Fruit fly (Drosophila melanogaster): ENCODE measurements around the gene ect.
A peak's percentile ranks its signal among the peaks of the same experiment; 100 is the strongest.

DNA sequence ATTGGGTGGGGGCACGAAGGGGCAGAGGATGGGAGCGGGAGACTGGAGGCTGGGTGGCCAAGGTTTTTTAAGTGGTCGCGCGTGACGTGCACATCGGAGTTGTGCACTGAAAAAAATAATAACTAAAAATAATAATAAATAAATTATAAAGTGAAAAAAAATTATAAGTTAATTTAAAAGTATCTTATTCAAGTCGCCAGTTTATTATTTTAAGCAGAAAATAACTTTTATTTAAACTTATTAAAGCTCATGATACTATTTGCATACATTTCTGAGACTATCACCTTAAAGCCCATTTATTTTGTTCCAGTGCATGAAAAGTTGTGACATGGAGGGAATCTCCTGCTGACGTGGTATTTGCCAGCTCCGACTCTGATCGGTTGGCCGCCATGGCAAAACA lies 40.6 kb upstream of the ect start:
- TF ChIP-seq fru (optimal IDR thresholded peaks at IDR 0.05): no peak
- no peak for TF ChIP-seq vfl (GFP tag; optimal IDR thresholded peaks at IDR 0.05)
- TF ChIP-seq Dll (GFP tag; IDR thresholded peaks at IDR 0.05; ENCODE audit: partially characterized antibody): no peak
- no peak for TF ChIP-seq CG16813 (GFP tag; IDR thresholded peaks at IDR 0.05; ENCODE audit: partially characterized antibody)
- no peak for TF ChIP-seq Fer2 (tag; optimal IDR thresholded peaks at IDR 0.05)
- no peak for TF ChIP-seq CG9437 (GFP tag; optimal IDR thresholded peaks at IDR 0.05)
- no peak for TF ChIP-seq CG7271 (tag; optimal IDR thresholded peaks at IDR 0.05)
- no peak for TF ChIP-seq Dip3 (GFP tag; optimal IDR thresholded peaks at IDR 0.05)
- TF ChIP-seq CG12744 (GFP tag; optimal IDR thresholded peaks at IDR 0.05): no peak
- TF ChIP-seq Oli (tag; optimal IDR thresholded peaks at IDR 0.05): peak; percentile 2
- TF ChIP-seq CG32767 (GFP tag; IDR thresholded peaks at IDR 0.05): no peak
